Worm (Caenorhabditis elegans): ENCODE measurements around the gene C08B6.8.

DNA sequence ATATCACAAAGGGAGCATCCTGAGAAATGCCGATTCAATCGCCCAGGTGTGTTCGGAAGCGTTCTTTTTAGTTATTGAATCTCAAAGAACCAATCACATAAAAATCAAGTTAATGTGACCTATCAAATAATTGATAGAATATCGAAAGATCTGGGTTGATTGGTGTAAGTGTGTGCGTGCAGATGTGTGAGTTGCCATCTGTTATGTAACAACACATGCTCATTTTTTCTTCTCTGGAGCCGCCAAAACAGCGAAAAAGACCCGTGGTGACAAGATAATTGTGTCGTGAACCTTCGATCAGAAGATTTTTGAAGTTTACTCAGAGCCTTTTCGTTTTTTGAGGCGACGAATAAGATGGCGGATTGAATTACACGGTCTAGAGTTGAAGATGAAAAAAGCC lies 12.3 kb downstream of the C08B6.8 start:
- no peak for TF ChIP-seq hlh-15 (tag; optimal IDR thresholded peaks at IDR 0.05)
- TF ChIP-seq pqm-1 (tag; optimal IDR thresholded peaks at IDR 0.05): no peak
- no peak for TF ChIP-seq lim-6 (tag; optimal IDR thresholded peaks at IDR 0.05)
- no peak for TF ChIP-seq ttx-3 (tag; optimal IDR thresholded peaks at IDR 0.05)
- no peak for TF ChIP-seq ama-1 (optimal IDR thresholded peaks at IDR 0.05)
- no peak for TF ChIP-seq pax-1 (tag; optimal IDR thresholded peaks at IDR 0.05)
- no peak for TF ChIP-seq elt-2 (tag; optimal IDR thresholded peaks at IDR 0.05)
- TF ChIP-seq ceh-31 (tag; optimal IDR thresholded peaks at IDR 0.05): no peak
- no peak for TF ChIP-seq ceh-9 (tag; optimal IDR thresholded peaks at IDR 0.05)
